Fruit fly (Drosophila melanogaster) whole organism, embryonic: ENCODE data around the gene CG4364.

ENCODE experiments used
- Atf-2 ChIP-seq: fragments of 200-800 bp; sonication (Bioruptor generic); optimal IDR thresholded peaks from 2 replicates; lab custom pipeline; 2016; ENCODE audit warnings: missing biosample characterization, missing genetic modification characterization
- Bteb2 ChIP-seq: fragments of 200-800 bp; sonication (Bioruptor generic); optimal IDR thresholded peaks from 2 replicates; lab custom pipeline; 2016; ENCODE audit warnings: missing biosample characterization, missing genetic modification characterization
- CG10147 ChIP-seq: fragments of 200-800 bp; sonication (Bioruptor generic); optimal IDR thresholded peaks from 2 replicates; lab custom pipeline; 2019; ENCODE audit warnings: missing biosample characterization, mild to moderate bottlenecking, missing genetic modification characterization, moderate library complexity
- CG10209 ChIP-seq: fragments of 200-800 bp; sonication (Bioruptor generic); optimal IDR thresholded peaks from 3 replicates; lab custom pipeline; 2017; ENCODE audit warnings: missing biosample characterization, mild to moderate bottlenecking, missing genetic modification characterization, missing genetic modification reagents
- CG11456 ChIP-seq: fragments of 200-800 bp; sonication (Bioruptor generic); IDR thresholded peaks from 3 replicates; pipeline ENCODE4 v1.3.6; 2022; ENCODE audit warnings: missing biosample characterization, missing genetic modification characterization
- CG12769 ChIP-seq: fragments of 200-800 bp; sonication (Bioruptor generic); optimal IDR thresholded peaks from 2 replicates; lab custom pipeline; 2019; ENCODE audit warnings: missing biosample characterization, mild to moderate bottlenecking, missing genetic modification characterization, moderate library complexity
- CG16863 ChIP-seq: fragments of 200-800 bp; sonication (Bioruptor generic); optimal IDR thresholded peaks from 3 replicates; lab custom pipeline; 2016; ENCODE audit warnings: missing biosample characterization, missing genetic modification characterization
- CG17359 ChIP-seq: fragments of 200-800 bp; sonication (Bioruptor generic); optimal IDR thresholded peaks from 3 replicates; lab custom pipeline; 2018; ENCODE audit warnings: missing biosample characterization, mild to moderate bottlenecking, missing genetic modification characterization, moderate library complexity
- CG17361 ChIP-seq: fragments of 200-800 bp; sonication (Bioruptor generic); IDR thresholded peaks from 3 replicates; pipeline ENCODE4 v1.3.6; 2022; ENCODE audit warnings: missing biosample characterization, missing genetic modification characterization
- CG17612 ChIP-seq: fragments of 200-800 bp; sonication (Bioruptor generic); IDR thresholded peaks from 2 replicates; pipeline ENCODE4 v1.3.6; 2022; ENCODE audit warnings: missing biosample characterization, missing genetic modification characterization
- CG2678 ChIP-seq: fragments of 200-800 bp; sonication (Bioruptor generic); optimal IDR thresholded peaks from 3 replicates; lab custom pipeline; 2019; ENCODE audit warnings: missing biosample characterization, mild to moderate bottlenecking, missing genetic modification characterization, moderate library complexity
- CG31365 ChIP-seq: fragments of 200-800 bp; sonication (Bioruptor generic); optimal IDR thresholded peaks from 2 replicates; lab custom pipeline; 2018; ENCODE audit warnings: missing biosample characterization, mild to moderate bottlenecking, missing genetic modification characterization
- CG34376 ChIP-seq: fragments of 200-800 bp; sonication (Bioruptor generic); optimal IDR thresholded peaks from 2 replicates; lab custom pipeline; 2018; ENCODE audit warnings: missing biosample characterization, mild to moderate bottlenecking, missing genetic modification characterization
- CG43689 ChIP-seq: fragments of 200-800 bp; sonication (Bioruptor generic); IDR thresholded peaks from 2 replicates; pipeline ENCODE4 v1.3.6; 2022; ENCODE audit warnings: missing biosample characterization, missing genetic modification characterization
- CG4730 ChIP-seq: fragments of 200-800 bp; sonication (Bioruptor generic); IDR thresholded peaks from 2 replicates; pipeline ENCODE4 v1.3.6; 2022; ENCODE audit warnings: missing biosample characterization, missing genetic modification characterization
- CG5180 ChIP-seq: fragments of 200-800 bp; sonication (Bioruptor generic); optimal IDR thresholded peaks from 3 replicates; lab custom pipeline; 2017; ENCODE audit warnings: missing biosample characterization, missing genetic modification characterization, mild to moderate bottlenecking, moderate library complexity, missing genetic modification reagents
- CG6654 ChIP-seq: fragments of 200-800 bp; sonication (Bioruptor generic); optimal IDR thresholded peaks from 2 replicates; lab custom pipeline; 2017; ENCODE audit warnings: missing biosample characterization, mild to moderate bottlenecking, missing genetic modification characterization
- CG7372 ChIP-seq: fragments of 200-800 bp; sonication (Bioruptor generic); IDR thresholded peaks from 2 replicates; pipeline ENCODE4 v1.3.6; 2022; ENCODE audit warnings: missing biosample characterization, missing genetic modification characterization
- Elba2 ChIP-seq: fragments of 200-800 bp; sonication (Bioruptor generic); optimal IDR thresholded peaks from 3 replicates; lab custom pipeline; 2016; ENCODE audit warnings: missing biosample characterization, missing genetic modification characterization
- H2.0 ChIP-seq: fragments of 200-800 bp; sonication (Bioruptor generic); IDR thresholded peaks from 2 replicates; pipeline ENCODE4 v1.3.6; 2022; ENCODE audit warnings: missing biosample characterization, missing genetic modification characterization
- HHEX ChIP-seq: fragments of 200-800 bp; sonication (Bioruptor generic); optimal IDR thresholded peaks from 3 replicates; lab custom pipeline; 2017; ENCODE audit warnings: missing biosample characterization, mild to moderate bottlenecking, missing genetic modification characterization, missing genetic modification reagents
- MESR4 ChIP-seq: fragments of 200-800 bp; sonication (Bioruptor generic); optimal IDR thresholded peaks from 2 replicates; lab custom pipeline; 2018; ENCODE audit warnings: missing biosample characterization, mild to moderate bottlenecking, missing genetic modification characterization, moderate library complexity
- MTF-1 ChIP-seq: fragments of 200-800 bp; sonication (Bioruptor generic); optimal IDR thresholded peaks from 2 replicates; lab custom pipeline; 2018; ENCODE audit warnings: missing biosample characterization, mild to moderate bottlenecking, missing genetic modification characterization, borderline replicate concordance
- Pdp1 ChIP-seq, 2 experiments: fragments of 200-800 bp; sonication (Bioruptor generic); optimal IDR thresholded peaks; 3 replicates each; lab custom pipeline; 2016; ENCODE audit warnings: missing biosample characterization in 2 of 2, missing genetic modification characterization in 2 of 2, mild to moderate bottlenecking in 1 of 2, moderate library complexity in 1 of 2
- Poxn ChIP-seq: fragments of 200-800 bp; sonication (Bioruptor generic); IDR thresholded peaks from 2 replicates; pipeline ENCODE4 v1.3.6; 2022; ENCODE audit warnings: missing biosample characterization, missing genetic modification characterization
- Rx ChIP-seq: fragments of 200-800 bp; sonication (Bioruptor generic); IDR thresholded peaks from 2 replicates; pipeline ENCODE4 v1.3.6; 2022; ENCODE audit warnings: missing biosample characterization, missing genetic modification characterization
- Six4 ChIP-seq: fragments of 200-800 bp; sonication (Bioruptor generic); optimal IDR thresholded peaks from 2 replicates; lab custom pipeline; 2016; ENCODE audit warnings: missing biosample characterization, missing genetic modification characterization
- Stat92E ChIP-seq, 3 experiments: fragments of >200 bp in 2 of 3; fragments of 200-800 bp in 1 of 3; sonication (Bioruptor generic) in 1 of 3; optimal IDR thresholded peaks; 2 replicates each; lab custom pipeline; 2017 to 2019; ENCODE audit warnings: missing biosample characterization in 3 of 3, missing genetic modification characterization in 3 of 3, mild to moderate bottlenecking in 1 of 3, moderate library complexity in 1 of 3
- ab ChIP-seq: fragments of 200-800 bp; sonication (Bioruptor generic); optimal IDR thresholded peaks from 2 replicates; lab custom pipeline; 2016; ENCODE audit warnings: missing biosample characterization, missing genetic modification characterization
- ac ChIP-seq: fragments of 200-800 bp; sonication (Bioruptor generic); optimal IDR thresholded peaks from 3 replicates; lab custom pipeline; 2017; ENCODE audit warnings: missing biosample characterization, mild to moderate bottlenecking, missing genetic modification characterization
- amos ChIP-seq: fragments of 200-800 bp; sonication (Bioruptor generic); IDR thresholded peaks from 2 replicates; pipeline ENCODE4 v1.3.6; 2022; ENCODE audit warnings: missing biosample characterization, missing genetic modification characterization; ENCODE audit not compliant: partially characterized antibody
- ato ChIP-seq: fragments of 200-800 bp; sonication (Bioruptor generic); IDR thresholded peaks from 2 replicates; pipeline ENCODE4 v1.3.6; 2022; ENCODE audit warnings: missing biosample characterization, missing genetic modification characterization; ENCODE audit not compliant: partially characterized antibody
- bbx ChIP-seq: fragments of 200-800 bp; sonication (Bioruptor generic); IDR thresholded peaks from 2 replicates; pipeline ENCODE4 v1.3.6; 2022; ENCODE audit warnings: missing biosample characterization, missing genetic modification characterization; ENCODE audit not compliant: partially characterized antibody
- bcd ChIP-seq: fragments of 200-800 bp; sonication (Bioruptor generic); optimal IDR thresholded peaks from 2 replicates; lab custom pipeline; 2017; ENCODE audit warnings: missing biosample characterization, mild to moderate bottlenecking, missing genetic modification characterization
- cato ChIP-seq: fragments of 200-800 bp; sonication (Bioruptor generic); optimal IDR thresholded peaks from 2 replicates; lab custom pipeline; 2016; ENCODE audit warnings: missing biosample characterization, missing genetic modification characterization, borderline replicate concordance
- croc ChIP-seq: fragments of 200-800 bp; sonication (Bioruptor generic); conservative IDR thresholded peaks from 3 replicates; pipeline ENCODE4 v1.3.6; 2022; ENCODE audit warnings: missing biosample characterization, missing genetic modification characterization
- dan ChIP-seq: fragments of 200-800 bp; sonication (Bioruptor generic); IDR thresholded peaks from 2 replicates; pipeline ENCODE4 v1.3.6; 2022; ENCODE audit warnings: missing biosample characterization, missing genetic modification characterization
- fru ChIP-seq: fragments of >200 bp; optimal IDR thresholded peaks from 2 replicates; lab custom pipeline; 2017
- fu2 ChIP-seq: fragments of 200-800 bp; sonication (Bioruptor generic); optimal IDR thresholded peaks from 2 replicates; lab custom pipeline; 2016; ENCODE audit warnings: missing biosample characterization, missing genetic modification characterization
- gfzf ChIP-seq: fragments of 200-800 bp; sonication (Bioruptor generic); optimal IDR thresholded peaks from 2 replicates; lab custom pipeline; 2016; ENCODE audit warnings: missing biosample characterization, mild to moderate bottlenecking, missing genetic modification characterization, moderate library complexity
- ham ChIP-seq: fragments of 200-800 bp; sonication (Bioruptor generic); IDR thresholded peaks from 2 replicates; pipeline ENCODE4 v1.3.6; 2022; ENCODE audit warnings: missing biosample characterization, missing genetic modification characterization
- mirr ChIP-seq: fragments of 200-800 bp; sonication (Bioruptor generic); optimal IDR thresholded peaks from 3 replicates; lab custom pipeline; 2018; ENCODE audit warnings: missing biosample characterization, mild to moderate bottlenecking, missing genetic modification characterization
- p53 ChIP-seq: fragments of 200-800 bp; sonication (Bioruptor generic); optimal IDR thresholded peaks from 2 replicates; lab custom pipeline; 2016; ENCODE audit warnings: missing biosample characterization, missing genetic modification characterization
- phol ChIP-seq: fragments of 200-800 bp; sonication (Bioruptor generic); optimal IDR thresholded peaks from 3 replicates; lab custom pipeline; 2018; ENCODE audit warnings: missing biosample characterization, mild to moderate bottlenecking, missing genetic modification characterization, moderate library complexity
- psq ChIP-seq: fragments of 200-800 bp; sonication (Bioruptor generic); optimal IDR thresholded peaks from 2 replicates; lab custom pipeline; 2017; ENCODE audit warnings: missing biosample characterization, missing genetic modification characterization
- pum ChIP-seq: fragments of 200-800 bp; sonication (Bioruptor generic); optimal IDR thresholded peaks from 2 replicates; lab custom pipeline; 2016; ENCODE audit warnings: missing biosample characterization, missing genetic modification characterization
- tin ChIP-seq: fragments of 200-800 bp; sonication (Bioruptor generic); optimal IDR thresholded peaks from 3 replicates; lab custom pipeline; 2016; ENCODE audit warnings: missing biosample characterization, missing genetic modification characterization
- wdn ChIP-seq: fragments of 200-800 bp; sonication (Bioruptor generic); IDR thresholded peaks from 2 replicates; pipeline ENCODE4 v1.3.6; 2022; ENCODE audit warnings: missing biosample characterization, missing genetic modification characterization
- wek ChIP-seq: fragments of 200-800 bp; sonication (Bioruptor generic); optimal IDR thresholded peaks from 3 replicates; lab custom pipeline; 2018; ENCODE audit warnings: missing biosample characterization, mild to moderate bottlenecking, missing genetic modification characterization, moderate library complexity
- zen ChIP-seq: fragments of 200-800 bp; sonication (Bioruptor generic); optimal IDR thresholded peaks from 3 replicates; lab custom pipeline; 2018; ENCODE audit warnings: missing biosample characterization, mild to moderate bottlenecking, missing genetic modification characterization, moderate library complexity

CG4364 gene

dm6 chr2L:9698923-9699493, 12.1 kb downstream of the CG4364 start, which contains the start of gene Pka-C1 (continued):
- TF ChIP-seq CG17359 (tag; lab: Kevin White, UChicago) (peak; percentile 11), CG12769 (no peak), bbx (GFP tag; lab: Robert Waterston, UW) (0 out of 2 replicates have a peak, but pooled peaks have one; percentile 51), amos (peak; percentile 59; the same call in 1 of the 2 replicates), CG4730 (no peak), mirr (GFP tag; lab: Kevin White, UChicago) (peak; percentile 7), croc (GFP tag; lab: Robert Waterston, UW) (no peak; the same call in 2 of the 3 replicates), dan (GFP tag; lab: Robert Waterston, UW) (no peak), CG7372 (no peak), Six4 (GFP tag; lab: Kevin White, UChicago) (no peak), pum (GFP tag; lab: Kevin White, UChicago) (no peak), Poxn (GFP tag; lab: Robert Waterston, UW) (no peak), H2.0 (peak; percentile 27; the same call in 1 of the 2 replicates), zen (tag; lab: Kevin White, UChicago) (peak; percentile 54), psq (GFP tag; lab: Kevin White, UChicago) (no peak), fu2 (no peak), CG10147 (GFP tag; lab: Kevin White, UChicago) (peak; percentile 46), CG11456 (GFP tag; lab: Robert Waterston, UW) (peak; percentile 67; the same call in 1 of the 3 replicates), ac (GFP tag; lab: Kevin White, UChicago) (no peak), CG17361 (GFP tag; lab: Robert Waterston, UW) (peak; percentile 45; the same call in 1 of the 3 replicates), ato (peak; percentile 45), CG2678 (tag; lab: Kevin White, UChicago) (peak; percentile 6), phol (tag; lab: Kevin White, UChicago) (peak; percentile 52), MESR4 (GFP tag; lab: Kevin White, UChicago) (peak; percentile 73), CG16863 (GFP tag; lab: Kevin White, UChicago) (no peak), Atf-2 (GFP tag; lab: Kevin White, UChicago) (no peak), CG17612 (GFP tag; lab: Robert Waterston, UW) (no peak), CG6654 (GFP tag; lab: Kevin White, UChicago) (no peak), wdn (GFP tag; lab: Robert Waterston, UW) (peak; percentile 50), CG34376 (GFP tag; lab: Kevin White, UChicago) (peak; percentile 39), Pdp1 (GFP tag; optimal IDR thresholded peaks at IDR 0.05; lab: Kevin White, UChicago) (peak; percentile 11 to 88), Rx (GFP tag; lab: Robert Waterston, UW) (peak; percentile 17; the same call in 1 of the 2 replicates), CG10209 (GFP tag; lab: Kevin White, UChicago) (no peak), fru (lab: Kevin White, UChicago) (no peak), ab (GFP tag; lab: Kevin White, UChicago) (no peak), CG5180 (GFP tag; lab: Kevin White, UChicago) (no peak), HHEX (GFP tag; lab: Kevin White, UChicago) (no peak), ham (no peak), CG31365 (tag; lab: Kevin White, UChicago) (no peak), MTF-1 (GFP tag; lab: Kevin White, UChicago) (peak; percentile 40), wek (GFP tag; lab: Kevin White, UChicago) (no peak), CG43689 (GFP tag; lab: Robert Waterston, UW) (no peak), p53 (GFP tag; lab: Kevin White, UChicago) (no peak), Bteb2 (GFP tag; lab: Kevin White, UChicago) (no peak), gfzf (GFP tag; lab: Kevin White, UChicago) (peak; percentile 94), bcd (no peak), Stat92E (GFP tag; optimal IDR thresholded peaks at IDR 0.05; lab: Kevin White, UChicago) (no peak), tin (GFP tag; lab: Kevin White, UChicago) (no peak), cato (no peak), Elba2 (GFP tag; lab: Kevin White, UChicago) (no peak)
